Worm (Caenorhabditis elegans): Measurements from ENCODE around the gene Y75B8A.33.

ce11 chrIII:12368462-12369306 lies 1.5 kb upstream of the Y75B8A.33 start, which contains the start of gene his-72:
- no peak for TF ChIP-seq nhr-77 (tag; optimal IDR thresholded peaks at IDR 0.05)
- TF ChIP-seq nhr-237 (tag; optimal IDR thresholded peaks at IDR 0.05) = no peak
- peak; percentile 52 for TF ChIP-seq F13H6.1 (tag; optimal IDR thresholded peaks at IDR 0.05)
- TF ChIP-seq ztf-11 (tag; optimal IDR thresholded peaks at IDR 0.05) = no peak
- no peak for TF ChIP-seq nhr-10 (tag; optimal IDR thresholded peaks at IDR 0.05)
- TF ChIP-seq elt-1 (tag; optimal IDR thresholded peaks at IDR 0.05) = no peak

All from whole organism, L2 larva.